Worm (Caenorhabditis elegans) whole organism, L4 larva: Measurements from ENCODE around the gene str-156.

ENCODE experiments used
- F37D6.2 ChIP-seq: sonication (generic microtip); optimal IDR thresholded peaks from 2 replicates; lab custom pipeline; 2016; ENCODE audit warnings: mild to moderate bottlenecking, missing genetic modification characterization, missing compliant biosample characterization
- F49E8.2 ChIP-seq: sonication (generic microtip); optimal IDR thresholded peaks from 2 replicates; lab custom pipeline; 2016; ENCODE audit warnings: missing compliant biosample characterization, mild to moderate bottlenecking, missing genetic modification characterization, borderline replicate concordance
- R02D3.7 ChIP-seq: fragments of 150-350 bp; sonication (generic microtip); optimal IDR thresholded peaks from 3 replicates; lab custom pipeline; 2014; ENCODE audit warnings: missing biosample characterization, missing genetic modification characterization
- Y105C5A.15 ChIP-seq: fragments of 200-800 bp; sonication (Bioruptor generic); IDR thresholded peaks from 2 replicates; pipeline ENCODE4 v1.3.6; 2022; ENCODE audit warnings: missing genetic modification characterization, missing compliant biosample characterization
- Y5F2A.4 ChIP-seq: fragments of 200-800 bp; sonication (Bioruptor generic); optimal IDR thresholded peaks from 2 replicates; lab custom pipeline; 2018; ENCODE audit warnings: mild to moderate bottlenecking, missing genetic modification characterization, missing compliant biosample characterization
- ZK546.5 ChIP-seq, 2 experiments: sonication (generic microtip); optimal IDR thresholded peaks; 2 replicates each; lab custom pipeline; 2017; ENCODE audit warnings: missing biosample characterization in 2 of 2, missing genetic modification characterization in 2 of 2
- ama-1 ChIP-seq: fragments of 150-350 bp; optimal IDR thresholded peaks from 2 replicates; lab custom pipeline; 2014; ENCODE audit warnings: inconsistent platforms, mixed read lengths
- arid-1 ChIP-seq: fragments of 200-800 bp; sonication (Bioruptor generic); conservative IDR thresholded peaks from 2 replicates; pipeline ENCODE4 v1.3.6; 2022; ENCODE audit warnings: missing genetic modification reagents, missing genetic modification characterization, missing compliant biosample characterization
- attf-4 ChIP-seq: sonication (generic microtip); optimal IDR thresholded peaks from 3 replicates; lab custom pipeline; 2017; ENCODE audit warnings: missing biosample characterization, missing genetic modification characterization
- ceh-82 ChIP-seq: sonication (generic microtip); optimal IDR thresholded peaks from 2 replicates; lab custom pipeline; 2017; ENCODE audit warnings: missing biosample characterization, missing genetic modification characterization
- ces-1 ChIP-seq: fragments of 150-350 bp; sonication (generic microtip); optimal IDR thresholded peaks from 4 replicates; lab custom pipeline; 2014; ENCODE audit warnings: missing biosample characterization, missing genetic modification reagents, missing genetic modification characterization
- cey-2 ChIP-seq: sonication (generic microtip); optimal IDR thresholded peaks from 3 replicates; lab custom pipeline; 2017; ENCODE audit warnings: missing genetic modification characterization, mild to moderate bottlenecking, missing compliant biosample characterization, antibody characterized with exemption, borderline replicate concordance; ENCODE audit not compliant: insufficient read depth
- daf-12 ChIP-seq: fragments of 150-350 bp; optimal IDR thresholded peaks from 2 replicates; lab custom pipeline; 2014; ENCODE audit warnings: missing biosample characterization, missing genetic modification reagents, missing genetic modification characterization
- dmd-9 ChIP-seq: fragments of 200-800 bp; sonication (Bioruptor generic); IDR thresholded peaks from 2 replicates; pipeline ENCODE4 v1.3.6; 2022; ENCODE audit warnings: missing genetic modification reagents, missing genetic modification characterization, missing compliant biosample characterization
- dpl-1 ChIP-seq: fragments of 150-350 bp; optimal IDR thresholded peaks from 2 replicates; lab custom pipeline; 2014; ENCODE audit warnings: missing biosample characterization, missing genetic modification reagents, missing genetic modification characterization
- fkh-10 ChIP-seq: fragments of 150-350 bp; optimal IDR thresholded peaks from 2 replicates; lab custom pipeline; 2014; ENCODE audit warnings: missing biosample characterization, missing genetic modification reagents, missing genetic modification characterization
- gei-8 ChIP-seq: fragments of 200-800 bp; sonication (Bioruptor generic); optimal IDR thresholded peaks from 2 replicates; lab custom pipeline; 2018; ENCODE audit warnings: mild to moderate bottlenecking, missing genetic modification characterization, missing compliant biosample characterization
- hlh-11 ChIP-seq: fragments of 200-800 bp; sonication (Bioruptor generic); optimal IDR thresholded peaks from 2 replicates; lab custom pipeline; 2018; ENCODE audit warnings: mild to moderate bottlenecking, missing genetic modification characterization, missing compliant biosample characterization
- hlh-30 ChIP-seq: sonication (generic microtip); optimal IDR thresholded peaks from 2 replicates; lab custom pipeline; 2017; ENCODE audit warnings: antibody characterized with exemption, mild to moderate bottlenecking, missing genetic modification characterization, missing compliant biosample characterization; ENCODE audit not compliant: insufficient read depth
- hmg-1.1 ChIP-seq: fragments of 200-800 bp; sonication (Bioruptor generic); IDR thresholded peaks from 2 replicates; pipeline ENCODE4 v1.3.6; 2022; ENCODE audit warnings: missing genetic modification reagents, missing genetic modification characterization, missing compliant biosample characterization
- lim-7 ChIP-seq: fragments of 200-800 bp; sonication (Bioruptor generic); IDR thresholded peaks from 2 replicates; pipeline ENCODE4 v1.3.6; 2022; ENCODE audit warnings: missing genetic modification characterization, missing compliant biosample characterization
- lin-1 ChIP-seq: fragments of 200-800 bp; sonication (Bioruptor generic); IDR thresholded peaks from 2 replicates; pipeline ENCODE4 v1.3.6; 2022; ENCODE audit warnings: missing genetic modification reagents, missing genetic modification characterization, missing compliant biosample characterization
- lin-13 ChIP-seq: fragments of 150-350 bp; optimal IDR thresholded peaks from 2 replicates; lab custom pipeline; 2014; ENCODE audit warnings: missing biosample characterization, missing genetic modification reagents, missing genetic modification characterization
- lin-29 ChIP-seq: fragments of 200-800 bp; sonication (Bioruptor generic); IDR thresholded peaks from 2 replicates; pipeline ENCODE4 v1.3.6; 2022; ENCODE audit warnings: missing genetic modification reagents, missing genetic modification characterization, missing compliant biosample characterization
- lir-3 ChIP-seq: sonication (generic microtip); optimal IDR thresholded peaks from 2 replicates; lab custom pipeline; 2016; ENCODE audit warnings: mild to moderate bottlenecking, missing genetic modification characterization, missing compliant biosample characterization
- madf-5 ChIP-seq, 2 experiments: fragments of 200-800 bp; sonication (Bioruptor generic); IDR thresholded peaks; 2 replicates each; pipeline ENCODE4 v1.3.6; 2022; ENCODE audit warnings: missing compliant biosample characterization in 2 of 2, missing genetic modification characterization in 2 of 2
- mdt-29 ChIP-seq: fragments of 200-800 bp; sonication (Bioruptor generic); IDR thresholded peaks from 2 replicates; pipeline ENCODE4 v1.3.6; 2022; ENCODE audit warnings: missing genetic modification reagents, missing genetic modification characterization, missing compliant biosample characterization
- mxl-2 ChIP-seq: fragments of 200-800 bp; sonication (Bioruptor generic); conservative IDR thresholded peaks from 2 replicates; pipeline ENCODE4 v1.3.6; 2022; ENCODE audit warnings: missing genetic modification reagents, missing genetic modification characterization, missing compliant biosample characterization
- nhr-237 ChIP-seq: sonication (generic microtip); optimal IDR thresholded peaks from 2 replicates; lab custom pipeline; 2017; ENCODE audit warnings: missing biosample characterization, missing genetic modification characterization
- nhr-28 ChIP-seq: fragments of 150-350 bp; optimal IDR thresholded peaks from 2 replicates; lab custom pipeline; 2014; ENCODE audit warnings: missing biosample characterization, missing genetic modification characterization
- nhr-76 ChIP-seq: fragments of 150-350 bp; optimal IDR thresholded peaks from 2 replicates; lab custom pipeline; 2014; ENCODE audit warnings: missing biosample characterization, missing genetic modification characterization
- nhr-77 ChIP-seq: fragments of 150-350 bp; optimal IDR thresholded peaks from 2 replicates; lab custom pipeline; 2014; ENCODE audit warnings: missing biosample characterization, missing genetic modification characterization
- pha-4 ChIP-seq, 2 experiments: fragments of 150-350 bp in 1 of 2; fragments of 200-800 bp in 1 of 2; sonication (Bioruptor generic) in 1 of 2; IDR thresholded peaks in 1 of 2; optimal IDR thresholded peaks in 1 of 2; 2 replicates each; pipeline versions ENCODE4 v1.3.6 to Lab custom; 2014 to 2022; ENCODE audit warnings: missing genetic modification characterization in 2 of 2, missing genetic modification reagents in 2 of 2, missing biosample characterization in 1 of 2, missing compliant biosample characterization in 1 of 2
- rbr-2 ChIP-seq: sonication (generic microtip); optimal IDR thresholded peaks from 2 replicates; lab custom pipeline; 2016; ENCODE audit warnings: missing genotype, missing genetic modification characterization, missing compliant biosample characterization
- sdz-12 ChIP-seq: fragments of 200-800 bp; sonication (Bioruptor generic); optimal IDR thresholded peaks from 2 replicates; lab custom pipeline; 2018; ENCODE audit warnings: mild to moderate bottlenecking, missing genetic modification characterization, missing compliant biosample characterization
- snpc-4 ChIP-seq: fragments of 150-350 bp; optimal IDR thresholded peaks from 2 replicates; lab custom pipeline; 2014; ENCODE audit warnings: missing biosample characterization, missing genetic modification characterization
- spr-1 ChIP-seq: sonication (generic microtip); optimal IDR thresholded peaks from 2 replicates; lab custom pipeline; 2016; ENCODE audit warnings: mild to moderate bottlenecking, missing genetic modification characterization, missing compliant biosample characterization
- spr-3 ChIP-seq: fragments of 200-800 bp; sonication (Bioruptor generic); optimal IDR thresholded peaks from 2 replicates; lab custom pipeline; 2018; ENCODE audit warnings: mild to moderate bottlenecking, missing genetic modification characterization, missing compliant biosample characterization
- tag-97 ChIP-seq: fragments of 200-800 bp; sonication (Bioruptor generic); IDR thresholded peaks from 2 replicates; pipeline ENCODE4 v1.3.6; 2022; ENCODE audit warnings: missing genetic modification characterization, missing compliant biosample characterization
- tra-1 ChIP-seq: fragments of 200-800 bp; sonication (Bioruptor generic); IDR thresholded peaks from 2 replicates; pipeline ENCODE4 v1.3.6; 2022; ENCODE audit warnings: missing genetic modification reagents, missing genetic modification characterization, missing compliant biosample characterization
- unc-130 ChIP-seq: sonication (generic microtip); optimal IDR thresholded peaks from 2 replicates; lab custom pipeline; 2016; ENCODE audit warnings: missing genetic modification reagents, missing genetic modification characterization, missing compliant biosample characterization

The str-156 gene

DNA sequence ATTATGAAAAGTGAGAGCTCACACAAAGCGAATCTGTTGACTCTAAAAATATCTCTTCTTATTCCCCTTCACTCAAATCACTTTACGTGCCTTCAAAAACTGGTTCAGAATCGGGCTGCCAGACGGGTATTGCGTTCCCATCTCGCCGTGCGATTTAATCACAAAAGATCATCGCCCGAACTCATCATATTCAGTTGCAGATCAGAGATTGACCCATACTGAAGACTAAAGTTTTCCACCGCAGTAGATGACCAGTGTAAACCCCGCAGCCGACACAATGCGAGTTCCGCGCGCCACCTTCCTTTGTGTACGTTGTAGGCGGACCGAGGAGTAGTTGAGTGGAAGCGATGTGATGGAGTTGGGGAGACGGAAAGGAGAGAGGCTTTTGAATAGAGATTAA is 32.6 kb upstream of the str-156 start (continued):
- TF ChIP-seq spr-1 (tag; lab: Kevin White, UChicago), result peak; percentile 16
- peak; percentile 58 for TF ChIP-seq unc-130
- no peak for TF ChIP-seq hlh-11 (tag; lab: Kevin White, UChicago)
- TF ChIP-seq Y105C5A.15 (GFP tag; lab: Robert Waterston, UW), result no peak
- TF ChIP-seq nhr-28 (tag; lab: Kevin White, UChicago), result no peak
- TF ChIP-seq pha-4 (GFP tag; IDR thresholded peaks at IDR 0.05; lab: Robert Waterston, UW), result no peak
- TF ChIP-seq pha-4 (tag; optimal IDR thresholded peaks at IDR 0.05; lab: Kevin White, UChicago), result no peak
- no peak for TF ChIP-seq cey-2 (tag; lab: Kevin White, UChicago)
- TF ChIP-seq F37D6.2, result no peak
- no peak for TF ChIP-seq attf-4 (tag; lab: Kevin White, UChicago)
- TF ChIP-seq rbr-2 (tag; lab: Kevin White, UChicago), result peak; percentile 57
- TF ChIP-seq daf-12 (tag; lab: Kevin White, UChicago), result no peak
- TF ChIP-seq spr-3 (GFP tag; lab: Kevin White, UChicago), result no peak
- no peak for TF ChIP-seq R02D3.7 (tag; lab: Kevin White, UChicago)
- no peak for TF ChIP-seq nhr-76 (tag; lab: Kevin White, UChicago)
- TF ChIP-seq gei-8 (GFP tag; lab: Kevin White, UChicago), result no peak
- TF ChIP-seq lin-13 (GFP tag; lab: Kevin White, UChicago), result peak; percentile 48
- no peak for TF ChIP-seq tra-1 (GFP tag; lab: Robert Waterston, UW)
- TF ChIP-seq snpc-4, result peak; percentile 89
- TF ChIP-seq mxl-2 (GFP tag; lab: Robert Waterston, UW), result no peak
- TF ChIP-seq lin-29 (GFP tag; lab: Robert Waterston, UW), result no peak
- no peak for TF ChIP-seq tag-97 (GFP tag; lab: Robert Waterston, UW)
- TF ChIP-seq ama-1 (lab: Kevin White, UChicago), result peak; percentile 90
- no peak for TF ChIP-seq ceh-82 (tag; lab: Kevin White, UChicago)
- TF ChIP-seq hlh-30 (tag; lab: Kevin White, UChicago), result no peak
- TF ChIP-seq Y5F2A.4 (GFP tag; lab: Kevin White, UChicago), result no peak
- no peak for TF ChIP-seq ZK546.5 (tag; optimal IDR thresholded peaks at IDR 0.05; lab: Kevin White, UChicago)
- no peak for TF ChIP-seq hmg-1.1 (GFP tag; lab: Robert Waterston, UW)
- TF ChIP-seq F49E8.2 (tag; lab: Kevin White, UChicago), result peak; percentile 94
- TF ChIP-seq arid-1 (GFP tag; lab: Robert Waterston, UW), result peak; percentile 61
- TF ChIP-seq lin-1 (GFP tag; lab: Robert Waterston, UW), result no peak
- TF ChIP-seq ces-1 (GFP tag; lab: Kevin White, UChicago), result no peak
- no peak for TF ChIP-seq lim-7 (GFP tag; lab: Robert Waterston, UW)
- TF ChIP-seq dpl-1, result no peak
- TF ChIP-seq mdt-29 (GFP tag; lab: Robert Waterston, UW), result peak; percentile 71; the same call in 1 of the 2 replicates
- TF ChIP-seq sdz-12, result no peak
- no peak for TF ChIP-seq nhr-77 (tag; lab: Kevin White, UChicago)
- TF ChIP-seq fkh-10 (GFP tag; lab: Kevin White, UChicago), result no peak

DNA sequence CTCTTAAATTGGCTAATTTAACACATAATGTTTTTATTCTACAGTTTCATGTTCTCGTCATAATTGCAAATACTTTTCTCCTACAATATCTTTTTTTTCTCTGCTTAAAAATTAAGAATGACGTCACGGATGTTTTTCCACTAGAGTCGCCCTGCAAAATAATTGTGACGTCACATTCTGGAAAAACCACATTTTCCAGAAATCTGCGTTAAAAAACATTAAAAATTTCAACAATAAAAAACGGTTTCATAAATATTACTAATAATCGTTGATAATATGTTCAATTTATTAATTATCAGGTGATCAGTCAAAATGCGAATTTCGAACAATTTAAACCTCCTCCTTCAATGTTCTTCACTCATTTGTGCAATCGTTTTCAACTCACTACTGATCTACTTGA is 29.2 kb upstream of the str-156 start, which contains the start of gene str-166:
TSS of gene str-166 (plus strand) at position 301 of the 400 bp plus-strand sequence.
- no peak for TF ChIP-seq nhr-77 (tag; lab: Kevin White, UChicago)
- no peak for TF ChIP-seq lin-29 (GFP tag; lab: Robert Waterston, UW)
- no peak for TF ChIP-seq lir-3 (tag; lab: Kevin White, UChicago)
- no peak for TF ChIP-seq madf-5 (GFP tag; IDR thresholded peaks at IDR 0.05; lab: Robert Waterston, UW)
- TF ChIP-seq dmd-9 (GFP tag; lab: Robert Waterston, UW), result no peak
- no peak for TF ChIP-seq nhr-237
- no peak for TF ChIP-seq F49E8.2 (tag; lab: Kevin White, UChicago)
- no peak for TF ChIP-seq mxl-2 (GFP tag; lab: Robert Waterston, UW)
- TF ChIP-seq, all 104 proteins: peak for 0
